Fruit fly (Drosophila melanogaster): Measurements from ENCODE around the gene Irp-1A.

Irp-1A gene

DNA sequence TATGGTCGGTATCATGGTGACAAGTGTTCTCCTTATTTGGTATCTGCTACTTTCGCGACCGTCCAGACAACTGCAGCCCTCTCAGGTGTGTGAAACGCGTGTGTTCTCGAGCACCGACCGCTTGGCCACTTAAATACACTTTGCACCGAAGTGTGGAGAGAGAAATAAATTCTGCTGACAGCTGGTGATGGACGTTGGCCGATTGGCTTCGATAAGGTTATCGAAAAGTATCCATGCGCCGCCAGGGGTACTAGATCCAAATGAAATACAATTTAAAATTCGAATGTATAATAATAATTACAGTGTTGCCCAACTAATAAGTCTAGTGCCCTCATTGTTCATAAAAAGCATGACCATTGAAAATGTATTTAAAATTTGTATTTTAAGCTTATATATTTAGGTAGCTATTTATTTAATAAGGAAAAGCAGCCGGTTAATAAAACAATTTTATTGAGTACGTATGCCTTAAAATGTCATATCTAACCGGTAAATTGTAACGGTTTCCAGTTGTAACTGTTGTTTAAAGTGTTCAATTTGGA is 38.0 kb downstream of the Irp-1A start, which contains the start of the genes Gclm and CG17625 (continued):
- TF ChIP-seq Elba2 (GFP tag; optimal IDR thresholded peaks at IDR 0.05) (no peak), CG4424 (GFP tag; optimal IDR thresholded peaks at IDR 0.05) (peak; percentile 41), hbn (GFP tag; IDR thresholded peaks at IDR 0.05; ENCODE audit: partially characterized antibody) (peak; percentile 61), az2 (GFP tag; optimal IDR thresholded peaks at IDR 0.05) (no peak), ems (GFP tag; optimal IDR thresholded peaks at IDR 0.05) (peak; percentile 14), CG1602 (GFP tag; optimal IDR thresholded peaks at IDR 0.05) (peak; percentile 34), CG17328 (GFP tag; IDR thresholded peaks at IDR 0.05) (no peak), CG12104 (GFP tag; optimal IDR thresholded peaks at IDR 0.05) (no peak), CkIIα-i1 (GFP tag; IDR thresholded peaks at IDR 0.05) (no peak), CG30403 (GFP tag; optimal IDR thresholded peaks at IDR 0.05) (peak; percentile 63), Dip3 (GFP tag; optimal IDR thresholded peaks at IDR 0.05) (peak; percentile 48), Ets97D (GFP tag; optimal IDR thresholded peaks at IDR 0.05) (peak; percentile 77), Fer3 (tag; optimal IDR thresholded peaks at IDR 0.05) (peak; percentile 52), nmo (GFP tag; optimal IDR thresholded peaks at IDR 0.05) (peak; percentile 70), CG12769 (tag; optimal IDR thresholded peaks at IDR 0.05) (no peak), CG2712 (tag; optimal IDR thresholded peaks at IDR 0.05) (peak; percentile 68), slbo (GFP tag; IDR thresholded peaks at IDR 0.05) (peak; percentile 77), Myb (GFP tag; optimal IDR thresholded peaks at IDR 0.05) (peak; percentile 89), sens-2 (GFP tag; IDR thresholded peaks at IDR 0.05) (no peak), sd (tag; optimal IDR thresholded peaks at IDR 0.05) (peak; percentile 45), CG10565 (GFP tag; optimal IDR thresholded peaks at IDR 0.05) (no peak), NFAT (GFP tag; IDR thresholded peaks at IDR 0.05) (peak; percentile 65), CG2875 (GFP tag; optimal IDR thresholded peaks at IDR 0.05) (no peak), seq (GFP tag; IDR thresholded peaks at IDR 0.05) (no peak), ATbp (GFP tag; optimal IDR thresholded peaks at IDR 0.05) (no peak), dan (GFP tag; IDR thresholded peaks at IDR 0.05) (no peak), CG13894 (tag; optimal IDR thresholded peaks at IDR 0.05) (peak; percentile 65), GATAe (GFP tag; conservative IDR thresholded peaks at IDR 0.05) (no peak; the same call in 1 of the 2 replicates), stc (GFP tag; IDR thresholded peaks at IDR 0.05) (no peak), Max (GFP tag; optimal IDR thresholded peaks at IDR 0.05) (no peak), CG14441 (GFP tag; IDR thresholded peaks at IDR 0.05) (peak; percentile 49; the same call in 1 of the 2 replicates), CG9797 (GFP tag; optimal IDR thresholded peaks at IDR 0.05) (peak; percentile 24), HLH4C (GFP tag; IDR thresholded peaks at IDR 0.05; ENCODE audit: partially characterized antibody) (peak; percentile 73), Vsx1 (GFP tag; optimal IDR thresholded peaks at IDR 0.05) (peak; percentile 21), CG8089 (GFP tag; optimal IDR thresholded peaks at IDR 0.05) (no peak), pho (GFP tag; optimal IDR thresholded peaks at IDR 0.05) (peak; percentile 56), cwo (GFP tag; optimal IDR thresholded peaks at IDR 0.05) (peak; percentile 38), Blimp-1 (GFP tag; optimal IDR thresholded peaks at IDR 0.05) (peak; percentile 38), sisA (GFP tag; IDR thresholded peaks at IDR 0.05) (peak; percentile 22; the same call in 1 of the 2 replicates), Sox100B (GFP tag; optimal IDR thresholded peaks at IDR 0.05) (peak; percentile 32), inv (GFP tag; IDR thresholded peaks at IDR 0.05; ENCODE audit: partially characterized antibody) (peak; percentile 60; the same call in 1 of the 2 replicates), esg (GFP tag; conservative IDR thresholded peaks at IDR 0.05) (peak; percentile 50; the same call in 1 of the 2 replicates), Atf-2 (GFP tag; optimal IDR thresholded peaks at IDR 0.05) (no peak), HHEX (GFP tag; optimal IDR thresholded peaks at IDR 0.05) (no peak), Hr3 (GFP tag; optimal IDR thresholded peaks at IDR 0.05) (peak; percentile 52), CG7556 (GFP tag; optimal IDR thresholded peaks at IDR 0.05) (peak; percentile 58), Asciz (GFP tag; optimal IDR thresholded peaks at IDR 0.05) (no peak), CG11696 (GFP tag; IDR thresholded peaks at IDR 0.05) (no peak), CG34224 (GFP tag; IDR thresholded peaks at IDR 0.05; ENCODE audit: partially characterized antibody) (peak; percentile 75), ssp (GFP tag; IDR thresholded peaks at IDR 0.05) (peak; percentile 35; the same call in 1 of the 2 replicates)
